Worm (Caenorhabditis elegans) whole organism, early embryonic: ENCODE data around the gene Y11D7A.10.

Experiments
- ama-1 ChIP-seq: fragments of 150-350 bp; optimal IDR thresholded peaks from 2 replicates; lab custom pipeline; 2014
- flt-1 ChIP-seq: fragments of 200-800 bp; sonication (Bioruptor generic); IDR thresholded peaks from 2 replicates; pipeline ENCODE4 v1.3.6; 2022; ENCODE audit warnings: missing genetic modification characterization, missing compliant biosample characterization
- pes-1 ChIP-seq: fragments of 200-800 bp; sonication (Bioruptor generic); IDR thresholded peaks from 2 replicates; pipeline ENCODE4 v1.3.6; 2022; ENCODE audit warnings: missing genetic modification reagents, missing genetic modification characterization, missing compliant biosample characterization
- scrt-1 ChIP-seq: fragments of 200-800 bp; sonication (Bioruptor generic); IDR thresholded peaks from 2 replicates; pipeline ENCODE4 v1.3.6; 2022; ENCODE audit warnings: missing genetic modification characterization, missing compliant biosample characterization
- tbx-11 ChIP-seq: fragments of 200-800 bp; sonication (Bioruptor generic); IDR thresholded peaks from 2 replicates; pipeline ENCODE4 v1.3.6; 2022; ENCODE audit warnings: missing genetic modification characterization, missing compliant biosample characterization

DNA sequence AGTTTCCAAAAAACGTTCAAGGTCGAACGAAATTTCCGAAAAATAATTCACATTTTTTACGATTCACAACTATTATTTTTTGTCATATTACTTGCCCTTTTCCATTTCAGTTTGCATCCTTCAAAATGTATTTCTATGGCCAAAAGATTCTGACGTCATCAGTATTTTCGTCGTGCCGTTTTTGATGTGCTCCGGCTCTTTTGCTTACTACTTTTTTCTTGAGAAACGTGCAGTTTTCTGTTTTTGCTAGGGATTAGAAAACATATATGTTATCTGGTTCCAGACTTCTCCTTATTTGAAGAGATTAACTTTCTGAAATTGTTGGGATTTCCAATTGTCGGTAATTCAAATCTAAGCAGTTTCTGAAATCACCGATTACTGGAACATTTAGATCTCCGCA is 43.7 kb downstream of the Y11D7A.10 start:
- no peak for TF ChIP-seq pes-1
- no peak for TF ChIP-seq tbx-11
- no peak for TF ChIP-seq ama-1
- no peak for TF ChIP-seq scrt-1
- no peak for TF ChIP-seq flt-1
